Worm (Caenorhabditis elegans) whole organism, L4 larva: ENCODE results near the gene ncs-3.

Experiments
- Y48G9A.11 ChIP-seq: fragments of 200-800 bp; sonication (Bioruptor generic); IDR thresholded peaks from 2 replicates; pipeline ENCODE4 v1.3.6; 2022; ENCODE audit warnings: missing genetic modification reagents, missing genetic modification characterization, missing compliant biosample characterization
- ceh-28 ChIP-seq: fragments of 150-350 bp; optimal IDR thresholded peaks from 2 replicates; lab custom pipeline; 2014; ENCODE audit warnings: missing biosample characterization, missing genetic modification reagents, missing genetic modification characterization
- ces-1 ChIP-seq: fragments of 150-350 bp; sonication (generic microtip); optimal IDR thresholded peaks from 4 replicates; lab custom pipeline; 2014; ENCODE audit warnings: missing biosample characterization, missing genetic modification reagents, missing genetic modification characterization
- fkh-10 ChIP-seq: fragments of 150-350 bp; optimal IDR thresholded peaks from 2 replicates; lab custom pipeline; 2014; ENCODE audit warnings: missing biosample characterization, missing genetic modification reagents, missing genetic modification characterization
- lin-29 ChIP-seq: fragments of 200-800 bp; sonication (Bioruptor generic); IDR thresholded peaks from 2 replicates; pipeline ENCODE4 v1.3.6; 2022; ENCODE audit warnings: missing genetic modification reagents, missing genetic modification characterization, missing compliant biosample characterization
- lin-38 ChIP-seq: fragments of 200-800 bp; sonication (Bioruptor generic); IDR thresholded peaks from 2 replicates; pipeline ENCODE4 v1.3.6; 2022; ENCODE audit warnings: missing genetic modification reagents, missing genetic modification characterization, missing compliant biosample characterization
- nhr-28 ChIP-seq: fragments of 150-350 bp; optimal IDR thresholded peaks from 2 replicates; lab custom pipeline; 2014; ENCODE audit warnings: missing biosample characterization, missing genetic modification characterization
- nhr-41 ChIP-seq: fragments of 200-800 bp; sonication (Bioruptor generic); IDR thresholded peaks from 2 replicates; pipeline ENCODE4 v1.3.6; 2022; ENCODE audit warnings: missing genetic modification reagents, missing genetic modification characterization, missing compliant biosample characterization
- nhr-48 ChIP-seq: sonication (generic microtip); optimal IDR thresholded peaks from 2 replicates; lab custom pipeline; 2016; ENCODE audit warnings: mild to moderate bottlenecking, missing genetic modification characterization, missing compliant biosample characterization
- php-3 ChIP-seq: fragments of 200-800 bp; sonication (Bioruptor generic); IDR thresholded peaks from 2 replicates; pipeline ENCODE4 v1.3.6; 2022; ENCODE audit warnings: missing genetic modification reagents, missing genetic modification characterization, missing compliant biosample characterization
- snpc-4 ChIP-seq: fragments of 150-350 bp; optimal IDR thresholded peaks from 2 replicates; lab custom pipeline; 2014; ENCODE audit warnings: missing biosample characterization, missing genetic modification characterization
- zip-11 ChIP-seq: fragments of 200-800 bp; sonication (Bioruptor generic); IDR thresholded peaks from 2 replicates; pipeline ENCODE4 v1.3.6; 2022; ENCODE audit warnings: missing genetic modification characterization, missing compliant biosample characterization

DNA sequence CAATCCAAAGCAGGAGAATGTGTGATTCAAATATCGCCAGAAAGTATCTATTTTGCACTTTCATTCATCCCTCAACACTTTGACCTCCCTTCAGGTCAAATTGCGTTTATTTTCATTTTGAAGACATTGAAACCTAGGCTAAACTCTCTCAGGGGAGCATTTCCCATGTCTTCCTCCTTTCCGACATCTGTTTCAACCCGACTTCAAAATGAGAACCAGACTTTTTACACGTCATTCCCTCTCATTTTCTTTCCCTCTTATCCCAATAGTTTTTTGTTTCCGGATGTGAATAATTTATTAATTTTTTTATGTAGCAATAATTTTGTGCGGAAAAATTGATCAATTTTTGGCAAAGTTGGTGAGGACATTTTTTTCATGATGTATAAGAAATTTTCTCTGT, 921 bp upstream of the ncs-3 start:
- TF ChIP-seq nhr-28 (no peak), php-3 (GFP tag; lab: Robert Waterston, UW) (no peak), ces-1 (GFP tag; lab: Kevin White, UChicago) (no peak), lin-29 (GFP tag; lab: Robert Waterston, UW) (no peak), zip-11 (no peak), ceh-28 (no peak), snpc-4 (tag; lab: Kevin White, UChicago) (no peak), Y48G9A.11 (no peak), nhr-48 (tag; lab: Kevin White, UChicago) (no peak), fkh-10 (no peak), nhr-41 (GFP tag; lab: Robert Waterston, UW) (no peak), lin-38 (GFP tag; lab: Robert Waterston, UW) (no peak)
